Worm (Caenorhabditis elegans): ENCODE measurements around the gene asp-7.

Gene asp-7

ce11 chrV:2993816-2994215 is 34.3 kb upstream of the asp-7 start, which contains the start of gene srw-115:
srw-115 (minus strand) TSS chrV:2993916.
- TF ChIP-seq ceh-13 (GFP tag; optimal IDR thresholded peaks at IDR 0.05), result no peak
- TF ChIP-seq flt-1 (GFP tag; IDR thresholded peaks at IDR 0.05), result no peak
- no peak for TF ChIP-seq tbx-37 (GFP tag; conservative IDR thresholded peaks at IDR 0.05)
- no peak for TF ChIP-seq hmbx-1 (tag; optimal IDR thresholded peaks at IDR 0.05)
- TF ChIP-seq scrt-1 (GFP tag; IDR thresholded peaks at IDR 0.05), result no peak
- TF ChIP-seq ama-1 (optimal IDR thresholded peaks at IDR 0.05), result no peak

ce11 chrV:2996105-2996504 is 32.0 kb upstream of the asp-7 start, which contains the start of gene srw-120:
srw-120 (minus strand) TSS chrV:2996205.
- no peak for TF ChIP-seq ceh-13 (GFP tag; optimal IDR thresholded peaks at IDR 0.05)
- TF ChIP-seq hmg-4 (GFP tag; optimal IDR thresholded peaks at IDR 0.05), result no peak
- TF ChIP-seq tra-4 (tag; optimal IDR thresholded peaks at IDR 0.05), result no peak
- TF ChIP-seq flt-1 (GFP tag; IDR thresholded peaks at IDR 0.05), result no peak
- TF ChIP-seq ets-7 (tag; optimal IDR thresholded peaks at IDR 0.05), result no peak
- no peak for TF ChIP-seq hnd-1 (tag; optimal IDR thresholded peaks at IDR 0.05)
- TF ChIP-seq aly-1 (tag; optimal IDR thresholded peaks at IDR 0.05), result no peak
- no peak for TF ChIP-seq F13C5.2 (tag; optimal IDR thresholded peaks at IDR 0.05)

- TF ChIP-seq aly-1 (tag; optimal IDR thresholded peaks at IDR 0.05), result no peak
- no peak for TF ChIP-seq tra-4 (tag; optimal IDR thresholded peaks at IDR 0.05)
- no peak for TF ChIP-seq ceh-36 (tag; optimal IDR thresholded peaks at IDR 0.05)
- no peak for TF ChIP-seq pes-1 (GFP tag; IDR thresholded peaks at IDR 0.05)
- no peak for TF ChIP-seq ets-7 (tag; optimal IDR thresholded peaks at IDR 0.05)
- TF ChIP-seq hmg-4 (GFP tag; optimal IDR thresholded peaks at IDR 0.05), result no peak
- TF ChIP-seq hmbx-1 (tag; optimal IDR thresholded peaks at IDR 0.05), result no peak
- no peak for TF ChIP-seq F13C5.2 (tag; optimal IDR thresholded peaks at IDR 0.05)
- no peak for TF ChIP-seq scrt-1 (GFP tag; IDR thresholded peaks at IDR 0.05)
- no peak for TF ChIP-seq ama-1 (optimal IDR thresholded peaks at IDR 0.05)
- no peak for TF ChIP-seq tbx-37 (GFP tag; conservative IDR thresholded peaks at IDR 0.05)
- no peak for TF ChIP-seq ceh-13 (GFP tag; optimal IDR thresholded peaks at IDR 0.05)
- no peak for TF ChIP-seq sea-1 (GFP tag; conservative IDR thresholded peaks at IDR 0.05)
- TF ChIP-seq tbx-11 (GFP tag; IDR thresholded peaks at IDR 0.05), result no peak
- no peak for TF ChIP-seq hnd-1 (tag; optimal IDR thresholded peaks at IDR 0.05)
Observed at ce11 chrV:2999736-3000135, 28.3 kb upstream of the asp-7 start, which contains the start of gene srw-119. srw-119 (minus strand) TSS chrV:2999836.

ce11 chrV:3005964-3006363 is 22.1 kb upstream of the asp-7 start, which contains the start of gene srw-112:
srw-112 (minus strand) TSS chrV:3006064.
- TF ChIP-seq pes-1 (GFP tag; IDR thresholded peaks at IDR 0.05), result no peak
- no peak for TF ChIP-seq B0310.2 (tag; optimal IDR thresholded peaks at IDR 0.05)
- TF ChIP-seq tbx-11 (GFP tag; IDR thresholded peaks at IDR 0.05), result no peak
- TF ChIP-seq sea-1 (GFP tag; conservative IDR thresholded peaks at IDR 0.05), result no peak
- TF ChIP-seq hmg-4 (GFP tag; optimal IDR thresholded peaks at IDR 0.05), result no peak
- TF ChIP-seq hnd-1 (tag; optimal IDR thresholded peaks at IDR 0.05), result no peak
- TF ChIP-seq ama-1 (optimal IDR thresholded peaks at IDR 0.05), result no peak
- no peak for TF ChIP-seq scrt-1 (GFP tag; IDR thresholded peaks at IDR 0.05)
- TF ChIP-seq ceh-36 (tag; optimal IDR thresholded peaks at IDR 0.05), result no peak
- TF ChIP-seq flt-1 (GFP tag; IDR thresholded peaks at IDR 0.05), result no peak
- no peak for TF ChIP-seq tra-4 (tag; optimal IDR thresholded peaks at IDR 0.05)
- no peak for TF ChIP-seq ceh-13 (GFP tag; optimal IDR thresholded peaks at IDR 0.05)
- TF ChIP-seq hmbx-1 (tag; optimal IDR thresholded peaks at IDR 0.05), result no peak
- no peak for TF ChIP-seq ets-7 (tag; optimal IDR thresholded peaks at IDR 0.05)
- no peak for TF ChIP-seq aly-1 (tag; optimal IDR thresholded peaks at IDR 0.05)
- TF ChIP-seq F13C5.2 (tag; optimal IDR thresholded peaks at IDR 0.05), result no peak
- TF ChIP-seq tbx-37 (GFP tag; conservative IDR thresholded peaks at IDR 0.05), result no peak

ce11 chrV:3010468-3010867 is 17.6 kb upstream of the asp-7 start, which contains the start of gene srw-136:
srw-136 (minus strand) TSS chrV:3010568.
- TF ChIP-seq tbx-11 (GFP tag; IDR thresholded peaks at IDR 0.05) (no peak), flt-1 (GFP tag; IDR thresholded peaks at IDR 0.05) (no peak), pes-1 (GFP tag; IDR thresholded peaks at IDR 0.05) (no peak), tra-4 (tag; optimal IDR thresholded peaks at IDR 0.05) (no peak), ets-7 (tag; optimal IDR thresholded peaks at IDR 0.05) (no peak), sea-1 (GFP tag; conservative IDR thresholded peaks at IDR 0.05) (no peak), F13C5.2 (tag; optimal IDR thresholded peaks at IDR 0.05) (no peak), ceh-36 (tag; optimal IDR thresholded peaks at IDR 0.05) (no peak), hmg-4 (GFP tag; optimal IDR thresholded peaks at IDR 0.05) (no peak), hmbx-1 (tag; optimal IDR thresholded peaks at IDR 0.05) (no peak), ama-1 (optimal IDR thresholded peaks at IDR 0.05) (no peak)

- TF ChIP-seq ets-7 (tag; optimal IDR thresholded peaks at IDR 0.05) (no peak), F13C5.2 (tag; optimal IDR thresholded peaks at IDR 0.05) (no peak), hmbx-1 (tag; optimal IDR thresholded peaks at IDR 0.05) (no peak), aly-1 (tag; optimal IDR thresholded peaks at IDR 0.05) (no peak), flt-1 (GFP tag; IDR thresholded peaks at IDR 0.05) (no peak), ceh-36 (tag; optimal IDR thresholded peaks at IDR 0.05) (no peak), pes-1 (GFP tag; IDR thresholded peaks at IDR 0.05) (no peak), tbx-37 (GFP tag; conservative IDR thresholded peaks at IDR 0.05) (no peak), tra-4 (tag; optimal IDR thresholded peaks at IDR 0.05) (no peak), scrt-1 (GFP tag; IDR thresholded peaks at IDR 0.05) (no peak), sea-1 (GFP tag; conservative IDR thresholded peaks at IDR 0.05) (no peak)
Observed at ce11 chrV:3011394-3011793, 16.7 kb upstream of the asp-7 start, which contains the start of gene srw-135. srw-135 (minus strand) TSS chrV:3011494.

ce11 chrV:3014185-3014584 is 13.9 kb upstream of the asp-7 start, which contains the start of gene K12D9.1:
K12D9.1 (plus strand) TSS chrV:3014485.
- TF ChIP-seq ama-1 (optimal IDR thresholded peaks at IDR 0.05) (no peak), flt-1 (GFP tag; IDR thresholded peaks at IDR 0.05) (no peak), ceh-13 (GFP tag; optimal IDR thresholded peaks at IDR 0.05) (no peak), tbx-37 (GFP tag; conservative IDR thresholded peaks at IDR 0.05) (no peak), tra-4 (tag; optimal IDR thresholded peaks at IDR 0.05) (no peak), F13C5.2 (tag; optimal IDR thresholded peaks at IDR 0.05) (no peak), sea-1 (GFP tag; conservative IDR thresholded peaks at IDR 0.05) (no peak), ets-7 (tag; optimal IDR thresholded peaks at IDR 0.05) (no peak), hmg-4 (GFP tag; optimal IDR thresholded peaks at IDR 0.05) (no peak), hmbx-1 (tag; optimal IDR thresholded peaks at IDR 0.05) (no peak), pes-1 (GFP tag; IDR thresholded peaks at IDR 0.05) (no peak), ceh-36 (tag; optimal IDR thresholded peaks at IDR 0.05) (no peak), tbx-11 (GFP tag; IDR thresholded peaks at IDR 0.05) (no peak), hnd-1 (tag; optimal IDR thresholded peaks at IDR 0.05) (no peak), B0310.2 (tag; optimal IDR thresholded peaks at IDR 0.05) (no peak), scrt-1 (GFP tag; IDR thresholded peaks at IDR 0.05) (no peak), aly-1 (tag; optimal IDR thresholded peaks at IDR 0.05) (no peak)
